Worm (Caenorhabditis elegans) whole organism, L4/young adult: Measurements from ENCODE around the gene sru-11.

Source experiments
- W03F9.2 ChIP-seq: fragments of 150-350 bp; optimal IDR thresholded peaks from 2 replicates; lab custom pipeline; 2014; ENCODE audit warnings: missing biosample characterization, missing genetic modification characterization
- dao-5 ChIP-seq: sonication (generic microtip); optimal IDR thresholded peaks from 2 replicates; lab custom pipeline; 2016; ENCODE audit warnings: missing genotype, missing genetic modification characterization, moderate library complexity, missing compliant biosample characterization
- him-1 ChIP-seq: sonication (generic microtip); optimal IDR thresholded peaks from 2 replicates; lab custom pipeline; 2016; ENCODE audit warnings: missing genotype, missing genetic modification reagents, missing genetic modification characterization, missing compliant biosample characterization

sru-11 gene

DNA sequence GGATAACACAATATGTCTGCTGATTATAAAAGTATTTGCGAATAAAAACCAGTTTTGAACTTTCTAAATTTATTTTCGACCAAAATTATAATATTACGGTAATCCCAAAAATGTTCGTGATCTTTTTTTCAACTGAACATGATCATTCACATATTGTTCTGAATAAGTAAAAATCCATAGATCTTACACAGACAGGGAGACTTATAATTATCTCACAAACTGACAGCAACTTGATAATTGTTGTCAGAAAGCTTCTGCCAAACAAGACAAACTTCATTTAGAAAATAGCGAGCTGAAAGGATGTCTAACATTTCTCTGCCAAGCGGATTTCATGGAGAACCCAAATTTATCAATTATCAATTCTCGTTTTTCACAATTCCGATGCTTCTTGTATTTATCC, 41.7 kb downstream of the sru-11 start, which contains the start of gene sru-21:
TSS of gene sru-21 (plus strand) at position 301 of the 400 bp plus-strand sequence.
- TF ChIP-seq him-1 (tag; lab: Kevin White, UChicago): no peak
- no peak for TF ChIP-seq dao-5 (tag; lab: Kevin White, UChicago)
- TF ChIP-seq W03F9.2: no peak

- TF ChIP-seq W03F9.2 (no peak), him-1 (tag; lab: Kevin White, UChicago) (no peak), dao-5 (tag; lab: Kevin White, UChicago) (no peak)
These were observed 47.9 kb downstream of the sru-11 start for ce11 chrIV:13632613-13633012.

DNA sequence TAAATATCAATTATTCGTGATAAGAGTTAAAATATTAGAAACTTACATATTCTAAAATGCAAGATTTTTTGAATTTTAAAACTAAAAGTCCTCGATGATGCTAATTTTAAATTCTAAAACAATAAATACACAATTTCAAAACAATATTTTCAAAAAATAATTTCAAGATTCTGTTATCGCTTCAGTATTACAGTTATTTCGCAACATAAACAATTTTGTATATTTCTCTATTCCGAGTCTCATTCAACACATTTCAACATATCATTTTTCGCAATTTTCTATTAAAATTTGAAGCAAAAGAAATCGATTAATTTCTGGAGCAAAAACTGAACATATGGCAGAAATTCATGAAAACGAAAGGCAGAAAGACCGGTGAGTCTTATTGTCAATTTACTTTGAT, 48.4 kb downstream of the sru-11 start, which contains the start of gene fbxa-98:
TSS of gene fbxa-98 (plus strand) at position 243 of the 400 bp plus-strand sequence.
- TF ChIP-seq W03F9.2: no peak
- TF ChIP-seq him-1 (tag; lab: Kevin White, UChicago): no peak
- TF ChIP-seq dao-5 (tag; lab: Kevin White, UChicago): no peak
